Worm (Caenorhabditis elegans) whole organism, L1 larva: ENCODE measurements around the gene pqn-35.

Source experiments
- C04F5.9 ChIP-seq: sonication (generic microtip); optimal IDR thresholded peaks from 2 replicates; lab custom pipeline; 2016; ENCODE audit warnings: missing genetic modification characterization, missing compliant biosample characterization
- C16A3.4 ChIP-seq: fragments of 150-350 bp; optimal IDR thresholded peaks from 2 replicates; lab custom pipeline; 2014; ENCODE audit warnings: missing biosample characterization, missing genetic modification characterization
- C34B4.2 ChIP-seq: sonication (generic microtip); optimal IDR thresholded peaks from 2 replicates; lab custom pipeline; 2017; ENCODE audit warnings: mild to moderate bottlenecking, missing genetic modification characterization, missing compliant biosample characterization
- F16B12.6 ChIP-seq: fragments of 150-350 bp; optimal IDR thresholded peaks from 2 replicates; lab custom pipeline; 2014; ENCODE audit warnings: missing biosample characterization, missing genetic modification characterization
- Y116A8C.19 ChIP-seq: sonication (generic microtip); optimal IDR thresholded peaks from 2 replicates; lab custom pipeline; 2016; ENCODE audit warnings: missing compliant biosample characterization, missing genetic modification characterization, borderline replicate concordance
- aha-1 ChIP-seq: fragments of 150-350 bp; optimal IDR thresholded peaks from 2 replicates; lab custom pipeline; 2014; ENCODE audit warnings: missing biosample characterization, missing genetic modification characterization
- alr-1 ChIP-seq: fragments of 200-800 bp; sonication (Bioruptor generic); optimal IDR thresholded peaks from 2 replicates; lab custom pipeline; 2018; ENCODE audit warnings: borderline replicate concordance, mild to moderate bottlenecking, missing genetic modification characterization, missing compliant biosample characterization
- aly-2 ChIP-seq: fragments of 150-350 bp; optimal IDR thresholded peaks from 2 replicates; lab custom pipeline; 2014; ENCODE audit warnings: missing biosample characterization, missing genetic modification characterization
- ama-1 ChIP-seq: fragments of 150-350 bp; optimal IDR thresholded peaks from 2 replicates; lab custom pipeline; 2014
- blmp-1 ChIP-seq: fragments of 150-350 bp; optimal IDR thresholded peaks from 2 replicates; lab custom pipeline; 2014; ENCODE audit warnings: missing biosample characterization, missing genetic modification characterization
- ceh-8 ChIP-seq: fragments of 200-800 bp; sonication (Bioruptor generic); optimal IDR thresholded peaks from 2 replicates; lab custom pipeline; 2018; ENCODE audit warnings: mild to moderate bottlenecking, missing genetic modification characterization, moderate library complexity, missing compliant biosample characterization
- ceh-88 ChIP-seq: fragments of 200-800 bp; sonication (Bioruptor generic); IDR thresholded peaks from 2 replicates; pipeline ENCODE4 v1.3.6; 2022; ENCODE audit warnings: missing genetic modification characterization, missing compliant biosample characterization
- dsc-1 ChIP-seq: sonication (generic microtip); optimal IDR thresholded peaks from 2 replicates; lab custom pipeline; 2016; ENCODE audit warnings: mild to moderate bottlenecking, missing genetic modification characterization, missing compliant biosample characterization
- efl-3 ChIP-seq: fragments of 200-800 bp; sonication (Bioruptor generic); optimal IDR thresholded peaks from 2 replicates; lab custom pipeline; 2018; ENCODE audit warnings: mild to moderate bottlenecking, missing genetic modification characterization, missing compliant biosample characterization
- elt-2 ChIP-seq: sonication (generic microtip); optimal IDR thresholded peaks from 2 replicates; lab custom pipeline; 2016; ENCODE audit warnings: missing genetic modification characterization, mild to moderate bottlenecking, inconsistent platforms, missing compliant biosample characterization, missing genetic modification reagents
- elt-3 ChIP-seq, 6 experiments: fragments of 150-350 bp in 1 of 6; sonication (generic microtip); optimal IDR thresholded peaks; 2 replicates each; lab custom pipeline; 2017 to 2018; ENCODE audit warnings: missing biosample characterization in 6 of 6, missing genetic modification characterization in 6 of 6, inconsistent platforms in 1 of 6
- fkh-10 ChIP-seq: sonication (generic microtip); optimal IDR thresholded peaks from 2 replicates; lab custom pipeline; 2017; ENCODE audit warnings: missing biosample characterization, missing genetic modification reagents, missing genetic modification characterization
- fkh-4 ChIP-seq: sonication (generic microtip); optimal IDR thresholded peaks from 2 replicates; lab custom pipeline; 2016; ENCODE audit warnings: missing compliant biosample characterization, missing genetic modification characterization, borderline replicate concordance
- hlh-4 ChIP-seq: sonication (generic microtip); optimal IDR thresholded peaks from 2 replicates; lab custom pipeline; 2016; ENCODE audit warnings: mild to moderate bottlenecking, missing genetic modification characterization, missing compliant biosample characterization
- hpl-2 ChIP-seq: fragments of 150-350 bp; optimal IDR thresholded peaks from 2 replicates; lab custom pipeline; 2014; ENCODE audit warnings: missing biosample characterization, missing genetic modification reagents, missing genetic modification characterization
- irx-1 ChIP-seq: sonication (generic microtip); optimal IDR thresholded peaks from 2 replicates; lab custom pipeline; 2016; ENCODE audit warnings: missing genetic modification characterization, missing compliant biosample characterization
- jun-1 ChIP-seq: fragments of 150-350 bp; optimal IDR thresholded peaks from 2 replicates; lab custom pipeline; 2014; ENCODE audit warnings: missing biosample characterization, missing genetic modification reagents, missing genetic modification characterization
- lin-13 ChIP-seq: fragments of 150-350 bp; optimal IDR thresholded peaks from 2 replicates; lab custom pipeline; 2014; ENCODE audit warnings: missing biosample characterization, missing genetic modification reagents, missing genetic modification characterization
- lin-35 ChIP-seq, 2 experiments: fragments of 150-350 bp; optimal IDR thresholded peaks; 2 replicates each; lab custom pipeline; 2014; ENCODE audit warnings: missing biosample characterization in 2 of 2, missing genetic modification characterization in 2 of 2, missing genetic modification reagents in 2 of 2
- lin-39 ChIP-seq: fragments of 150-350 bp; optimal IDR thresholded peaks from 2 replicates; lab custom pipeline; 2014; ENCODE audit warnings: missing biosample characterization, missing genetic modification reagents, missing genetic modification characterization
- lir-3 ChIP-seq: sonication (generic microtip); optimal IDR thresholded peaks from 2 replicates; lab custom pipeline; 2016; ENCODE audit warnings: mild to moderate bottlenecking, missing genetic modification characterization, moderate library complexity, missing compliant biosample characterization; ENCODE audit not compliant: poor library complexity
- mab-9 ChIP-seq: fragments of 200-800 bp; sonication (Bioruptor generic); IDR thresholded peaks from 2 replicates; pipeline ENCODE4 v1.3.6; 2022; ENCODE audit warnings: missing genetic modification reagents, missing genetic modification characterization, missing compliant biosample characterization
- mep-1 ChIP-seq: fragments of 150-350 bp; optimal IDR thresholded peaks from 2 replicates; lab custom pipeline; 2014; ENCODE audit warnings: missing biosample characterization, missing genetic modification characterization
- nhr-11 ChIP-seq: fragments of 150-350 bp; optimal IDR thresholded peaks from 2 replicates; lab custom pipeline; 2014; ENCODE audit warnings: missing biosample characterization, missing genetic modification characterization
- nhr-19 ChIP-seq: fragments of 200-800 bp; sonication (Bioruptor generic); conservative IDR thresholded peaks from 2 replicates; pipeline ENCODE4 v1.3.6; 2022; ENCODE audit warnings: missing genetic modification characterization, missing compliant biosample characterization
- nhr-20 ChIP-seq: sonication (generic microtip); optimal IDR thresholded peaks from 2 replicates; lab custom pipeline; 2016; ENCODE audit warnings: mild to moderate bottlenecking, missing genetic modification characterization, missing compliant biosample characterization
- nhr-71 ChIP-seq: sonication (generic microtip); optimal IDR thresholded peaks from 2 replicates; lab custom pipeline; 2016; ENCODE audit warnings: mild to moderate bottlenecking, missing genetic modification characterization, moderate library complexity, missing compliant biosample characterization
- nhr-77 ChIP-seq: fragments of 150-350 bp; optimal IDR thresholded peaks from 2 replicates; lab custom pipeline; 2014; ENCODE audit warnings: missing biosample characterization, missing genetic modification characterization
- pqm-1 ChIP-seq: sonication (generic microtip); optimal IDR thresholded peaks from 3 replicates; lab custom pipeline; 2017; ENCODE audit warnings: missing biosample characterization, missing genetic modification characterization
- skn-1 ChIP-seq: fragments of 150-350 bp; optimal IDR thresholded peaks from 2 replicates; lab custom pipeline; 2014; ENCODE audit warnings: missing biosample characterization, missing genetic modification characterization
- sox-4 ChIP-seq: sonication (generic microtip); optimal IDR thresholded peaks from 2 replicates; lab custom pipeline; 2016; ENCODE audit warnings: missing genetic modification characterization, missing compliant biosample characterization
- sup-37 ChIP-seq: fragments of 200-800 bp; sonication (Bioruptor generic); optimal IDR thresholded peaks from 2 replicates; lab custom pipeline; 2018; ENCODE audit warnings: mild to moderate bottlenecking, missing genetic modification characterization, missing compliant biosample characterization
- unc-130 ChIP-seq: fragments of 150-350 bp; optimal IDR thresholded peaks from 2 replicates; lab custom pipeline; 2017; ENCODE audit warnings: missing biosample characterization, missing genetic modification characterization, inconsistent platforms
- unc-30 ChIP-seq: sonication (generic microtip); optimal IDR thresholded peaks from 2 replicates; lab custom pipeline; 2017; ENCODE audit warnings: missing biosample characterization, missing genetic modification characterization
- unc-62 ChIP-seq: fragments of 150-350 bp; optimal IDR thresholded peaks from 2 replicates; lab custom pipeline; 2014; ENCODE audit warnings: missing biosample characterization, missing genetic modification reagents, missing genetic modification characterization
- unc-86 ChIP-seq: sonication (generic microtip); optimal IDR thresholded peaks from 2 replicates; lab custom pipeline; 2016; ENCODE audit warnings: missing genetic modification characterization, missing compliant biosample characterization
- vab-15 ChIP-seq: sonication (generic microtip); optimal IDR thresholded peaks from 2 replicates; lab custom pipeline; 2017; ENCODE audit warnings: missing genotype, mild to moderate bottlenecking, missing genetic modification characterization, missing compliant biosample characterization
- ztf-11 ChIP-seq, 2 experiments: sonication (generic microtip); optimal IDR thresholded peaks; 2 replicates each; lab custom pipeline; 2016 to 2017; ENCODE audit warnings: missing genetic modification characterization in 2 of 2, missing biosample characterization in 1 of 2, missing compliant biosample characterization in 1 of 2
- ztf-4 ChIP-seq: fragments of 150-350 bp; optimal IDR thresholded peaks from 2 replicates; lab custom pipeline; 2014; ENCODE audit warnings: missing biosample characterization, missing genetic modification characterization

The pqn-35 gene

ce11 chrII:4672584-4673110 is 59.9 kb downstream of the pqn-35 start, which contains the start of the genes clec-140 and hmg-11 (continued):
- TF ChIP-seq mab-9 (no peak), nhr-77 (no peak), fkh-4 (tag; lab: Kevin White, UChicago) (no peak), aha-1 (no peak), nhr-71 (tag; lab: Kevin White, UChicago) (no peak), elt-2 (tag; lab: Kevin White, UChicago) (no peak), lin-39 (tag; lab: Kevin White, UChicago) (no peak), C34B4.2 (tag; lab: Kevin White, UChicago) (no peak), ztf-4 (tag; lab: Kevin White, UChicago) (no peak), pqm-1 (tag; lab: Kevin White, UChicago) (no peak), Y116A8C.19 (no peak), ceh-88 (GFP tag; lab: Robert Waterston, UW) (no peak), unc-62 (no peak), vab-15 (no peak), ztf-11 (tag; optimal IDR thresholded peaks at IDR 0.05; lab: Kevin White, UChicago) (peak in 1 of 2 experiments; percentile 55), lir-3 (tag; lab: Kevin White, UChicago) (no peak), sup-37 (GFP tag; lab: Kevin White, UChicago) (no peak), alr-1 (tag; lab: Kevin White, UChicago) (no peak), elt-3 (tag; optimal IDR thresholded peaks at IDR 0.05; lab: Kevin White, UChicago) (peak in 1 of 6 experiments; percentile 21), unc-130 (tag; lab: Kevin White, UChicago) (no peak), nhr-11 (tag; lab: Kevin White, UChicago) (no peak), irx-1 (tag; lab: Kevin White, UChicago) (no peak), F16B12.6 (tag; lab: Kevin White, UChicago) (peak; percentile 2), efl-3 (GFP tag; lab: Kevin White, UChicago) (no peak), C16A3.4 (tag; lab: Kevin White, UChicago) (peak; percentile 0), mep-1 (tag; lab: Kevin White, UChicago) (peak; percentile 61), unc-30 (tag; lab: Kevin White, UChicago) (no peak), ama-1 (lab: Kevin White, UChicago) (no peak), dsc-1 (tag; lab: Kevin White, UChicago) (peak; percentile 65), nhr-19 (GFP tag; lab: Robert Waterston, UW) (no peak), jun-1 (tag; lab: Kevin White, UChicago) (peak; percentile 13), hpl-2 (GFP tag; lab: Kevin White, UChicago) (no peak)
- TF ChIP-seq, all 84 proteins: peak for 23

- TF ChIP-seq unc-130 (tag; lab: Kevin White, UChicago) (no peak), ceh-8 (no peak), C04F5.9 (tag; lab: Kevin White, UChicago) (no peak), hlh-4 (tag; lab: Kevin White, UChicago) (no peak), nhr-77 (no peak), blmp-1 (tag; lab: Kevin White, UChicago) (no peak), lin-13 (no peak), aly-2 (tag; lab: Kevin White, UChicago) (no peak), C16A3.4 (tag; lab: Kevin White, UChicago) (no peak), irx-1 (tag; lab: Kevin White, UChicago) (no peak), skn-1 (tag; lab: Kevin White, UChicago) (no peak), fkh-10 (no peak), sox-4 (tag; lab: Kevin White, UChicago) (no peak), lin-35 (GFP tag; optimal IDR thresholded peaks at IDR 0.05; lab: Kevin White, UChicago) (no peak), nhr-20 (tag; lab: Kevin White, UChicago) (no peak), unc-86 (tag; lab: Kevin White, UChicago) (no peak), hpl-2 (GFP tag; lab: Kevin White, UChicago) (no peak), unc-62 (no peak), elt-3 (tag; optimal IDR thresholded peaks at IDR 0.05; lab: Kevin White, UChicago) (no peak), Y116A8C.19 (no peak)
- TF ChIP-seq, all 84 proteins: peak for 0
Measured at ce11 chrII:4673242-4673641, 60.4 kb downstream of the pqn-35 start.
